Fruit fly (Drosophila melanogaster) whole organism, embryonic: ENCODE results near the gene Ctr1B.

Experiments used
- CG17328 ChIP-seq: fragments of 200-800 bp; sonication (Bioruptor generic); IDR thresholded peaks from 2 replicates; pipeline ENCODE4 v1.3.6; 2022; ENCODE audit warnings: missing biosample characterization, missing genetic modification characterization
- CG17385 ChIP-seq: fragments of 200-800 bp; sonication (Bioruptor generic); optimal IDR thresholded peaks from 3 replicates; lab custom pipeline; 2018; ENCODE audit warnings: missing biosample characterization, mild to moderate bottlenecking, missing genetic modification characterization
- CG42726 ChIP-seq: fragments of 200-800 bp; sonication (Bioruptor generic); IDR thresholded peaks from 2 replicates; pipeline ENCODE4 v1.3.6; 2022; ENCODE audit warnings: missing biosample characterization, missing genetic modification characterization; ENCODE audit not compliant: partially characterized antibody
- CG8765 ChIP-seq: fragments of 200-800 bp; sonication (Bioruptor generic); IDR thresholded peaks from 2 replicates; pipeline ENCODE4 v1.3.6; 2022; ENCODE audit warnings: missing biosample characterization, missing genetic modification characterization
- Meics ChIP-seq: fragments of 200-800 bp; sonication (Bioruptor generic); optimal IDR thresholded peaks from 2 replicates; lab custom pipeline; 2017; ENCODE audit warnings: missing biosample characterization, mild to moderate bottlenecking, missing genetic modification characterization
- Sox102F ChIP-seq: fragments of 200-800 bp; sonication (Bioruptor generic); optimal IDR thresholded peaks from 2 replicates; lab custom pipeline; 2018; ENCODE audit warnings: missing biosample characterization, mild to moderate bottlenecking, missing genetic modification characterization, moderate library complexity
- gcm ChIP-seq: fragments of 200-800 bp; sonication (Bioruptor generic); optimal IDR thresholded peaks from 2 replicates; lab custom pipeline; 2019; ENCODE audit warnings: missing biosample characterization, mild to moderate bottlenecking, missing genetic modification characterization, moderate library complexity
- knrl ChIP-seq: fragments of 200-800 bp; sonication (Bioruptor generic); IDR thresholded peaks from 3 replicates; pipeline ENCODE4 v1.3.6; 2022; ENCODE audit warnings: missing biosample characterization, missing genetic modification characterization; ENCODE audit not compliant: partially characterized antibody
- psq ChIP-seq: fragments of 200-800 bp; sonication (Bioruptor generic); optimal IDR thresholded peaks from 2 replicates; lab custom pipeline; 2017; ENCODE audit warnings: missing biosample characterization, missing genetic modification characterization
- seq ChIP-seq: fragments of 200-800 bp; sonication (Bioruptor generic); IDR thresholded peaks from 2 replicates; pipeline ENCODE4 v1.3.6; 2022; ENCODE audit warnings: missing biosample characterization, missing genetic modification characterization
- unpg ChIP-seq: fragments of 200-800 bp; sonication (Bioruptor generic); optimal IDR thresholded peaks from 3 replicates; lab custom pipeline; 2018; ENCODE audit warnings: missing biosample characterization, mild to moderate bottlenecking, missing genetic modification characterization, moderate library complexity
- vnd ChIP-seq: fragments of 200-800 bp; sonication (Bioruptor generic); IDR thresholded peaks from 3 replicates; pipeline ENCODE4 v1.3.6; 2022; ENCODE audit warnings: missing biosample characterization, missing genetic modification characterization; ENCODE audit not compliant: partially characterized antibody
- zen2 ChIP-seq: fragments of 200-800 bp; sonication (Bioruptor generic); IDR thresholded peaks from 3 replicates; pipeline ENCODE4 v1.3.6; 2022; ENCODE audit warnings: missing biosample characterization, missing genetic modification characterization; ENCODE audit not compliant: partially characterized antibody
- zf30C ChIP-seq: fragments of 200-800 bp; sonication (Bioruptor generic); optimal IDR thresholded peaks from 3 replicates; lab custom pipeline; 2018; ENCODE audit warnings: missing biosample characterization, mild to moderate bottlenecking, missing genetic modification characterization

DNA sequence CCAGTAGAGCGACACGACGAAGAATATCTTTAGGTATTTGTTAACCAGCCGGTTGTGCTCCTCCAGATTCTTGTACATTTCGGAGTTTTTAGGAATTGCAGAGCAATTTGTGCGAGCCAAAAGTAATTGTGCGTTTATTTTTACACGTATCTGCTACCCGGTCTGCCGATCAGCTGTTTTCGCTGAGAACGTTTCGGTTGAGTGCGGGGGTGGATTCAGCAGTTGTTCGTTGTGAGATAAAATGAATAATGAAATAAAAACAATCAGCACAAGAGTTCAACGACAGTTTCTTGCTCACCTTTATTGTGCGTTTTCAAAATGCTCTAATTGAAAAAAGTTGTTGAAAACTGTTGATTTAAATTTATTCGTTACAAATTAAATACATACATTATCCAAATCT is 13.6 kb upstream of the Ctr1B start, which contains the start of gene nac:
- TF ChIP-seq CG17385 (peak; percentile 12), seq (GFP tag; lab: Robert Waterston, UW) (no peak), CG8765 (GFP tag; lab: Robert Waterston, UW) (no peak), CG42726 (no peak), Meics (GFP tag; lab: Kevin White, UChicago) (peak; percentile 10), CG17328 (no peak; the same call in 1 of the 2 replicates), zen2 (GFP tag; lab: Robert Waterston, UW) (no peak), gcm (GFP tag; lab: Kevin White, UChicago) (no peak), vnd (GFP tag; lab: Robert Waterston, UW) (no peak), knrl (GFP tag; lab: Robert Waterston, UW) (no peak), zf30C (GFP tag; lab: Kevin White, UChicago) (no peak), psq (no peak), Sox102F (no peak), unpg (no peak)
